Worm (Caenorhabditis elegans) whole organism, midembryonic: ENCODE results near the gene F27C8.3.

Experiments
- cog-1 ChIP-seq: sonication (generic microtip); optimal IDR thresholded peaks from 2 replicates; lab custom pipeline; 2016; ENCODE audit warnings: missing genetic modification characterization, missing compliant biosample characterization
- flt-1 ChIP-seq: fragments of 200-800 bp; sonication (Bioruptor generic); IDR thresholded peaks from 2 replicates; pipeline ENCODE4 v1.3.6; 2022; ENCODE audit warnings: missing genetic modification characterization, missing compliant biosample characterization
- klf-2 ChIP-seq: fragments of 200-800 bp; sonication (Bioruptor generic); conservative IDR thresholded peaks from 2 replicates; pipeline ENCODE4 v1.3.6; 2022; ENCODE audit warnings: missing genetic modification reagents, missing genetic modification characterization, missing compliant biosample characterization
- med-1 ChIP-seq: sonication (generic microtip); optimal IDR thresholded peaks from 2 replicates; lab custom pipeline; 2017; ENCODE audit warnings: missing genetic modification characterization, mild to moderate bottlenecking, missing compliant biosample characterization, antibody characterized with exemption, missing genetic modification reagents; ENCODE audit not compliant: insufficient read depth
- ref-1 ChIP-seq: fragments of 200-800 bp; sonication (Bioruptor generic); conservative IDR thresholded peaks from 2 replicates; pipeline ENCODE4 v1.3.6; 2022; ENCODE audit warnings: missing genetic modification reagents, missing genetic modification characterization, missing compliant biosample characterization

DNA sequence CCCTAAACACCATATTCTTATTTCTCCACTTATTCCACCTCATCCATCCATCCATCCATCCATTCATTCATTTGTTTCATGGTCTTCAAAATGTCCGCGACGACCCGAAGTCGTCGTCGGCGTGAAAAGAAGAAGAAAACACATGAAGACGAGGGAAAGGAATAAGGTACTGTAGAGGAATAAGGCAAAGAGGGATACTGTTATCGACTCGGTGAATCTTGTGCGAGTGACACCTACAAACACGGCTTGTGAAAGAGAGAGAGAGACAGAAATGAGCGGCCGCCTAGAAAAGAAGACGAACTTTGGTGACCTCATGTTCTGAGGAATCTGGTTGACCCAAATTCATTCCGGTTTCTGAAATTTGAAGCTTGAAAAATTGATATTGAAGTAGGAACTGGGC is 13.4 kb upstream of the F27C8.3 start:
- TF ChIP-seq klf-2 (GFP tag; lab: Robert Waterston, UW) (no peak), ref-1 (GFP tag; lab: Robert Waterston, UW) (no peak), flt-1 (no peak), med-1 (no peak), cog-1 (tag; lab: Kevin White, UChicago) (no peak)
